Worm (Caenorhabditis elegans) whole organism, midembryonic: ENCODE measurements around the gene tsr-2.
"Not testable (repeated sequence)": the region's sequence is repeated elsewhere in the genome, so short reads cannot be mapped to it uniquely, and the experiment has no call there.

Source experiments
- flt-1 ChIP-seq: fragments of 200-800 bp; sonication (Bioruptor generic); IDR thresholded peaks from 2 replicates; pipeline ENCODE4 v1.3.6; 2022; ENCODE audit warnings: missing genetic modification characterization, missing compliant biosample characterization
- klf-2 ChIP-seq: fragments of 200-800 bp; sonication (Bioruptor generic); conservative IDR thresholded peaks from 2 replicates; pipeline ENCODE4 v1.3.6; 2022; ENCODE audit warnings: missing genetic modification reagents, missing genetic modification characterization, missing compliant biosample characterization
- med-1 ChIP-seq: sonication (generic microtip); optimal IDR thresholded peaks from 2 replicates; lab custom pipeline; 2017; ENCODE audit warnings: missing genetic modification characterization, mild to moderate bottlenecking, missing compliant biosample characterization, antibody characterized with exemption, missing genetic modification reagents; ENCODE audit not compliant: insufficient read depth
- ref-1 ChIP-seq: fragments of 200-800 bp; sonication (Bioruptor generic); conservative IDR thresholded peaks from 2 replicates; pipeline ENCODE4 v1.3.6; 2022; ENCODE audit warnings: missing genetic modification reagents, missing genetic modification characterization, missing compliant biosample characterization
- tab-1 ChIP-seq: fragments of 200-800 bp; sonication (Bioruptor generic); IDR thresholded peaks from 2 replicates; pipeline ENCODE4 v1.3.6; 2022; ENCODE audit warnings: missing genetic modification characterization, missing compliant biosample characterization
- ztf-23 ChIP-seq: fragments of 200-800 bp; sonication (Bioruptor generic); IDR thresholded peaks from 2 replicates; pipeline ENCODE4 v1.3.6; 2022; ENCODE audit warnings: missing genetic modification reagents, missing genetic modification characterization, missing compliant biosample characterization
- ztf-29 ChIP-seq: fragments of 200-800 bp; sonication (Bioruptor generic); IDR thresholded peaks from 2 replicates; pipeline ENCODE4 v1.3.6; 2022; ENCODE audit warnings: missing genetic modification reagents, missing genetic modification characterization, missing compliant biosample characterization

- TF ChIP-seq ztf-23; med-1 (GFP tag; lab: Kevin White, UChicago); flt-1; klf-2 (GFP tag; lab: Robert Waterston, UW); tab-1; ref-1; ztf-29 (GFP tag; lab: Robert Waterston, UW): not testable (repeated sequence)
These were observed 630 bp upstream of the tsr-2 start, which contains the start of gene set-26 for ce11 chrIV:16655783-16656182.
